Worm (Caenorhabditis elegans): ENCODE data around the gene R10E4.3.

- TF ChIP-seq ama-1 (optimal IDR thresholded peaks at IDR 0.05) (no peak), pqm-1 (tag; optimal IDR thresholded peaks at IDR 0.05) (no peak), nhr-77 (tag; optimal IDR thresholded peaks at IDR 0.05) (no peak), elt-1 (tag; optimal IDR thresholded peaks at IDR 0.05) (no peak), ceh-9 (tag; optimal IDR thresholded peaks at IDR 0.05) (no peak)
Observed at ce11 chrIII:4243461-4243860, 43.8 kb downstream of the R10E4.3 start, which contains the start of gene mrpl-21.

Measured in whole organism, L3 larva.